Worm (Caenorhabditis elegans) whole organism, late embryonic: ENCODE data around the gene Y42G9A.2.

Source experiments
- C08G9.2 ChIP-seq: sonication (generic microtip); optimal IDR thresholded peaks from 2 replicates; lab custom pipeline; 2016; ENCODE audit warnings: mild to moderate bottlenecking, missing genetic modification characterization, moderate library complexity, missing compliant biosample characterization
- C38D4.7 ChIP-seq: fragments of 200-800 bp; sonication (Bioruptor generic); optimal IDR thresholded peaks from 2 replicates; lab custom pipeline; 2018; ENCODE audit warnings: mild to moderate bottlenecking, missing genetic modification characterization, moderate library complexity, missing compliant biosample characterization
- F13H6.1 ChIP-seq: sonication (generic microtip); optimal IDR thresholded peaks from 2 replicates; lab custom pipeline; 2016; ENCODE audit warnings: missing genetic modification characterization, missing compliant biosample characterization
- K02D7.2 ChIP-seq: sonication (generic microtip); optimal IDR thresholded peaks from 2 replicates; lab custom pipeline; 2017; ENCODE audit warnings: mild to moderate bottlenecking, missing genetic modification characterization, missing compliant biosample characterization
- ahr-1 ChIP-seq: sonication (generic microtip); optimal IDR thresholded peaks from 2 replicates; lab custom pipeline; 2016; ENCODE audit warnings: missing genetic modification characterization, missing compliant biosample characterization
- ama-1 ChIP-seq: fragments of 150-350 bp; optimal IDR thresholded peaks from 2 replicates; lab custom pipeline; 2014
- ceh-14 ChIP-seq: sonication (generic microtip); optimal IDR thresholded peaks from 2 replicates; lab custom pipeline; 2016; ENCODE audit warnings: missing genotype, missing genetic modification characterization, missing compliant biosample characterization
- ceh-2 ChIP-seq: sonication (generic microtip); optimal IDR thresholded peaks from 2 replicates; lab custom pipeline; 2016; ENCODE audit warnings: missing genotype, missing genetic modification characterization, missing compliant biosample characterization
- ceh-34 ChIP-seq: sonication (generic microtip); optimal IDR thresholded peaks from 2 replicates; lab custom pipeline; 2016; ENCODE audit warnings: mild to moderate bottlenecking, missing genetic modification characterization, missing compliant biosample characterization
- ceh-9 ChIP-seq: sonication (generic microtip); optimal IDR thresholded peaks from 2 replicates; lab custom pipeline; 2016; ENCODE audit warnings: mild to moderate bottlenecking, missing genetic modification characterization, inconsistent platforms, missing compliant biosample characterization
- elt-4 ChIP-seq: sonication (generic microtip); optimal IDR thresholded peaks from 2 replicates; lab custom pipeline; 2016; ENCODE audit warnings: missing genetic modification characterization, missing compliant biosample characterization
- ets-4 ChIP-seq: sonication (generic microtip); optimal IDR thresholded peaks from 2 replicates; lab custom pipeline; 2016; ENCODE audit warnings: missing genetic modification characterization, missing compliant biosample characterization
- fkh-6 ChIP-seq: sonication (generic microtip); optimal IDR thresholded peaks from 2 replicates; lab custom pipeline; 2016; ENCODE audit warnings: missing genetic modification characterization, missing compliant biosample characterization
- gmeb-2 ChIP-seq: sonication (generic microtip); optimal IDR thresholded peaks from 2 replicates; lab custom pipeline; 2016; ENCODE audit warnings: missing genetic modification characterization, inconsistent platforms, missing compliant biosample characterization
- hlh-6 ChIP-seq: sonication (generic microtip); optimal IDR thresholded peaks from 2 replicates; lab custom pipeline; 2016; ENCODE audit warnings: missing genotype, missing genetic modification characterization, missing compliant biosample characterization
- lim-6 ChIP-seq: sonication (generic microtip); optimal IDR thresholded peaks from 2 replicates; lab custom pipeline; 2016; ENCODE audit warnings: missing genetic modification characterization, missing compliant biosample characterization
- mec-3 ChIP-seq: sonication (generic microtip); optimal IDR thresholded peaks from 2 replicates; lab custom pipeline; 2016; ENCODE audit warnings: borderline replicate concordance, missing genetic modification characterization, missing compliant biosample characterization
- ref-2 ChIP-seq: sonication (generic microtip); optimal IDR thresholded peaks from 2 replicates; lab custom pipeline; 2016; ENCODE audit warnings: missing genetic modification characterization, missing compliant biosample characterization
- sdc-2 ChIP-seq: sonication (generic microtip); optimal IDR thresholded peaks from 2 replicates; lab custom pipeline; 2016; ENCODE audit warnings: missing genotype, missing genetic modification characterization, missing compliant biosample characterization
- syd-9 ChIP-seq: sonication (generic microtip); optimal IDR thresholded peaks from 2 replicates; lab custom pipeline; 2016; ENCODE audit warnings: mild to moderate bottlenecking, missing genetic modification characterization, moderate library complexity, missing compliant biosample characterization
- tbx-2 ChIP-seq: sonication (generic microtip); optimal IDR thresholded peaks from 2 replicates; lab custom pipeline; 2016; ENCODE audit warnings: missing genetic modification characterization, missing compliant biosample characterization
- ttx-3 ChIP-seq: sonication (generic microtip); optimal IDR thresholded peaks from 2 replicates; lab custom pipeline; 2016; ENCODE audit warnings: missing genetic modification reagents, missing genetic modification characterization, missing compliant biosample characterization
- unc-42 ChIP-seq: sonication (generic microtip); optimal IDR thresholded peaks from 2 replicates; lab custom pipeline; 2016; ENCODE audit warnings: missing genotype, missing genetic modification characterization, missing compliant biosample characterization

The Y42G9A.2 gene

ce11 chrIII:6183118-6183517 lies 35.1 kb downstream of the Y42G9A.2 start, which contains the start of gene nas-28:
TSS of gene nas-28 (minus strand) at chrIII:6183218.
- TF ChIP-seq ceh-34 (tag; lab: Kevin White, UChicago), result no peak
- no peak for TF ChIP-seq ama-1 (lab: Kevin White, UChicago)
- TF ChIP-seq ref-2, result no peak
- no peak for TF ChIP-seq mec-3 (tag; lab: Kevin White, UChicago)
- no peak for TF ChIP-seq hlh-6 (tag; lab: Kevin White, UChicago)
- no peak for TF ChIP-seq ets-4 (tag; lab: Kevin White, UChicago)
- no peak for TF ChIP-seq ceh-9 (tag; lab: Kevin White, UChicago)
- no peak for TF ChIP-seq ceh-2 (tag; lab: Kevin White, UChicago)
- no peak for TF ChIP-seq syd-9 (tag; lab: Kevin White, UChicago)
- TF ChIP-seq tbx-2 (tag; lab: Kevin White, UChicago), result no peak

- TF ChIP-seq unc-42 (tag; lab: Kevin White, UChicago), result peak; percentile 9
Measured at ce11 chrIII:6188020-6188419, 40.0 kb downstream of the Y42G9A.2 start.

- no peak for TF ChIP-seq tbx-2 (tag; lab: Kevin White, UChicago)
Measured at ce11 chrIII:6190810-6191209, 42.8 kb downstream of the Y42G9A.2 start, which contains the start of gene C23G10.5. TSS of gene C23G10.5 (plus strand) at chrIII:6191110.

- TF ChIP-seq gmeb-2 (tag; lab: Kevin White, UChicago) (no peak), elt-4 (tag; lab: Kevin White, UChicago) (no peak), sdc-2 (no peak), lim-6 (no peak), ttx-3 (tag; lab: Kevin White, UChicago) (no peak), F13H6.1 (tag; lab: Kevin White, UChicago) (no peak)
Measured at ce11 chrIII:6194480-6194879, 46.5 kb downstream of the Y42G9A.2 start, which contains the start of gene ugt-66. TSS of gene ugt-66 (minus strand) at chrIII:6194580.

ce11 chrIII:6195718-6196117 lies 47.7 kb downstream of the Y42G9A.2 start:
- TF ChIP-seq syd-9 (tag; lab: Kevin White, UChicago), result no peak
- TF ChIP-seq fkh-6 (tag; lab: Kevin White, UChicago), result no peak
- TF ChIP-seq C38D4.7 (GFP tag; lab: Kevin White, UChicago), result no peak
- TF ChIP-seq ceh-2 (tag; lab: Kevin White, UChicago), result no peak
- no peak for TF ChIP-seq ceh-14 (tag; lab: Kevin White, UChicago)
- TF ChIP-seq C08G9.2 (tag; lab: Kevin White, UChicago), result no peak
- no peak for TF ChIP-seq K02D7.2 (tag; lab: Kevin White, UChicago)
- TF ChIP-seq ama-1 (lab: Kevin White, UChicago), result no peak
- TF ChIP-seq ahr-1, result no peak
